Worm (Caenorhabditis elegans) whole organism, L2 larva: ENCODE results near the gene Y57A10C.9.
"Not testable (repeated sequence)": the region's sequence is repeated elsewhere in the genome, so short reads cannot be mapped to it uniquely, and the experiment has no call there.

Experiments used
- R02D3.7 ChIP-seq: fragments of 150-350 bp; optimal IDR thresholded peaks from 2 replicates; lab custom pipeline; 2014; ENCODE audit warnings: missing biosample characterization, missing genetic modification characterization
- Y55F3AM.14 ChIP-seq: fragments of 200-800 bp; sonication (Bioruptor generic); optimal IDR thresholded peaks from 2 replicates; lab custom pipeline; 2018; ENCODE audit warnings: mild to moderate bottlenecking, missing genetic modification characterization, missing compliant biosample characterization
- ZK546.5 ChIP-seq: sonication (generic microtip); optimal IDR thresholded peaks from 2 replicates; lab custom pipeline; 2017; ENCODE audit warnings: missing biosample characterization, missing genetic modification characterization
- ama-1 ChIP-seq: fragments of 150-350 bp; optimal IDR thresholded peaks from 2 replicates; lab custom pipeline; 2018; ENCODE audit warnings: inconsistent platforms
- ceh-82 ChIP-seq: fragments of 150-350 bp; optimal IDR thresholded peaks from 2 replicates; lab custom pipeline; 2014; ENCODE audit warnings: missing biosample characterization, missing genetic modification characterization
- crh-2 ChIP-seq: sonication (generic microtip); optimal IDR thresholded peaks from 2 replicates; lab custom pipeline; 2017; ENCODE audit warnings: missing biosample characterization, missing genetic modification characterization
- egl-27 ChIP-seq: sonication (generic microtip); optimal IDR thresholded peaks from 3 replicates; lab custom pipeline; 2017; ENCODE audit warnings: missing biosample characterization, missing genetic modification reagents, missing genetic modification characterization
- elt-1 ChIP-seq: fragments of 150-350 bp; optimal IDR thresholded peaks from 2 replicates; lab custom pipeline; 2014; ENCODE audit warnings: missing biosample characterization, missing genetic modification characterization
- elt-3 ChIP-seq: sonication (generic microtip); optimal IDR thresholded peaks from 2 replicates; lab custom pipeline; 2017; ENCODE audit warnings: missing biosample characterization, missing genetic modification characterization
- fos-1 ChIP-seq: fragments of 150-350 bp; optimal IDR thresholded peaks from 2 replicates; lab custom pipeline; 2014; ENCODE audit warnings: missing biosample characterization, missing genetic modification characterization
- gmeb-1 ChIP-seq: fragments of 150-350 bp; optimal IDR thresholded peaks from 2 replicates; lab custom pipeline; 2014; ENCODE audit warnings: missing biosample characterization, missing genetic modification characterization
- lin-13 ChIP-seq: fragments of 150-350 bp; optimal IDR thresholded peaks from 2 replicates; lab custom pipeline; 2014; ENCODE audit warnings: missing biosample characterization, missing genetic modification reagents, missing genetic modification characterization
- lin-39 ChIP-seq: fragments of 150-350 bp; optimal IDR thresholded peaks from 2 replicates; lab custom pipeline; 2014; ENCODE audit warnings: missing biosample characterization, missing genetic modification reagents, missing genetic modification characterization
- lsy-2 ChIP-seq, 2 experiments: fragments of 150-350 bp in 1 of 2; sonication (generic microtip) in 1 of 2; optimal IDR thresholded peaks; 2 replicates each; lab custom pipeline; 2014 to 2017; ENCODE audit warnings: missing biosample characterization in 2 of 2, missing genetic modification characterization in 2 of 2
- mab-5 ChIP-seq: fragments of 150-350 bp; optimal IDR thresholded peaks from 2 replicates; lab custom pipeline; 2014; ENCODE audit warnings: missing biosample characterization, missing genetic modification characterization
- mbf-1 ChIP-seq: sonication (generic microtip); optimal IDR thresholded peaks from 2 replicates; lab custom pipeline; 2017; ENCODE audit warnings: missing biosample characterization, missing genetic modification characterization
- mdl-1 ChIP-seq, 2 experiments: fragments of 150-350 bp in 1 of 2; sonication (generic microtip) in 1 of 2; optimal IDR thresholded peaks; 2 replicates each; lab custom pipeline; 2017; ENCODE audit warnings: missing biosample characterization in 2 of 2, missing genetic modification characterization in 2 of 2
- nhr-11 ChIP-seq: fragments of 150-350 bp; optimal IDR thresholded peaks from 2 replicates; lab custom pipeline; 2014; ENCODE audit warnings: missing biosample characterization, missing genetic modification characterization
- nhr-129 ChIP-seq: fragments of 150-350 bp; optimal IDR thresholded peaks from 2 replicates; lab custom pipeline; 2014; ENCODE audit warnings: missing biosample characterization, missing genetic modification characterization
- nhr-21 ChIP-seq: fragments of 150-350 bp; optimal IDR thresholded peaks from 2 replicates; lab custom pipeline; 2014; ENCODE audit warnings: missing biosample characterization, missing genetic modification characterization
- nhr-237 ChIP-seq: fragments of 150-350 bp; optimal IDR thresholded peaks from 2 replicates; lab custom pipeline; 2014; ENCODE audit warnings: missing biosample characterization, missing genetic modification characterization
- sma-3 ChIP-seq: sonication (generic microtip); optimal IDR thresholded peaks from 2 replicates; lab custom pipeline; 2016; ENCODE audit warnings: missing genetic modification reagents, missing genetic modification characterization, missing compliant biosample characterization
- sma-9 ChIP-seq, 2 experiments: fragments of 150-350 bp in 1 of 2; sonication (generic microtip) in 1 of 2; optimal IDR thresholded peaks; 2 replicates each; lab custom pipeline; 2014 to 2016; ENCODE audit warnings: missing genetic modification characterization in 2 of 2, mild to moderate bottlenecking in 1 of 2, missing biosample characterization in 1 of 2, missing compliant biosample characterization in 1 of 2, missing genetic modification reagents in 1 of 2, moderate library complexity in 1 of 2
- snpc-4 ChIP-seq: fragments of 150-350 bp; optimal IDR thresholded peaks from 2 replicates; lab custom pipeline; 2014; ENCODE audit warnings: missing biosample characterization, missing genetic modification characterization
- unc-55 ChIP-seq: fragments of 150-350 bp; sonication (generic microtip); optimal IDR thresholded peaks from 3 replicates; lab custom pipeline; 2014; ENCODE audit warnings: missing biosample characterization, missing genetic modification reagents, missing genetic modification characterization
- unc-62 ChIP-seq: fragments of 150-350 bp; optimal IDR thresholded peaks from 2 replicates; lab custom pipeline; 2014; ENCODE audit warnings: missing biosample characterization, missing genetic modification reagents, missing genetic modification characterization
- zag-1 ChIP-seq: fragments of 150-350 bp; optimal IDR thresholded peaks from 2 replicates; lab custom pipeline; 2014; ENCODE audit warnings: missing biosample characterization, missing genetic modification characterization
- ztf-1 ChIP-seq: fragments of 200-800 bp; sonication (Bioruptor generic); conservative IDR thresholded peaks from 2 replicates; pipeline ENCODE4 v1.3.6; 2022; ENCODE audit warnings: missing genetic modification characterization, missing compliant biosample characterization
- ztf-4 ChIP-seq: fragments of 150-350 bp; optimal IDR thresholded peaks from 2 replicates; lab custom pipeline; 2014; ENCODE audit warnings: missing biosample characterization, missing genetic modification characterization

Y57A10C.9 gene

DNA sequence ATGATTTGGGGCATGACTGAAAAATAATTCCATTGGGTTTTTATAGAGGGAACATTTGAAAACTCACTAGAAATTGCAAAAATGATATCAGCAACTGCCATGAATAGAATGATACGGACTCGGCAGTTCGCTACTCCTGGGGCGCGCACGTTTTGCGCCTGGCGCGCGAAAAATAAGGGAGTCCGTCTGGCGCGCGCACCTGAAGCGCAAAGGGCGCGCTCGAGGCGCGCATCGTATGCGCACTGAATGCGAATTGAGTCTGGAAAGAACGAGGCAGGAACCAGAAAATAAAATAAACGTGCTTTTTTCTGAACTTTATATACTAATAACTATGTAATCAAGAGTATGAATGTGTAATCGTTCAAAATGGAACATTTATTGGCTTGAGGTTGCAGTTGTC lies 2.8 kb upstream of the Y57A10C.9 start, which contains the start of gene Y57A10C.10:
Y57A10C.10 (minus strand) TSS at position 101 of the 400 bp plus-strand sequence.
- not testable (repeated sequence) for TF ChIP-seq zag-1 (tag; lab: Kevin White, UChicago); nhr-237; snpc-4 (tag; lab: Kevin White, UChicago)

DNA sequence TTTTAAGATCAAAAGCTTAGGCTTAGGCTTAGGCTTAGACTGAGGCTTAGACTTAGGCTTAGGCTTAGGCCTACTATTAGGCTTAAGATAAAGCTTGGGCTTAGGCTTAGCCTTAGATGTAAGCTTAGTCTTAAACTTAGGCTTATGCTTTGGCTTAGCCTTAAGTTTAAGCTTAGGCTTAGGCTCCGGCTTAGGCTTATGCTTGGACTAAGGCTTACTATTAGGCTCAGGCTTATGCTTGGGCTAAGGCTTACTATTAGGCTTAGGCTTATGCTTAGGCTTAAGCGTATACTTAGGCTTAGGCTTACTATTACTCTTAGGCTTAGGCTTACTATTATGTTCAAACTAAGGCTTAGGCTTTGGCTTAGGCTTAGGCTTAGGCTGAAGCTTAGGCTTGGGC lies 1.6 kb downstream of the Y57A10C.9 start:
- no peak for TF ChIP-seq ZK546.5 (tag; lab: Kevin White, UChicago)
- no peak for TF ChIP-seq sma-9 (GFP tag; optimal IDR thresholded peaks at IDR 0.05; lab: Kevin White, UChicago)
- TF ChIP-seq sma-9 (tag; optimal IDR thresholded peaks at IDR 0.05; lab: Kevin White, UChicago) = no peak
- no peak for TF ChIP-seq elt-3 (tag; lab: Kevin White, UChicago)
- no peak for TF ChIP-seq ztf-1
- TF ChIP-seq mdl-1 (tag; optimal IDR thresholded peaks at IDR 0.05; lab: Kevin White, UChicago) = no peak
- no peak for TF ChIP-seq lin-39 (tag; lab: Kevin White, UChicago)
- no peak for TF ChIP-seq R02D3.7 (tag; lab: Kevin White, UChicago)
- no peak for TF ChIP-seq lsy-2 (tag; optimal IDR thresholded peaks at IDR 0.05; lab: Kevin White, UChicago)
- no peak for TF ChIP-seq lin-13 (GFP tag; lab: Kevin White, UChicago)
- no peak for TF ChIP-seq ama-1 (lab: Kevin White, UChicago)
- TF ChIP-seq ztf-4 (tag; lab: Kevin White, UChicago) = no peak
- TF ChIP-seq crh-2 (tag; lab: Kevin White, UChicago) = no peak
- TF ChIP-seq unc-62 (GFP tag; lab: Kevin White, UChicago) = no peak
- no peak for TF ChIP-seq fos-1

DNA sequence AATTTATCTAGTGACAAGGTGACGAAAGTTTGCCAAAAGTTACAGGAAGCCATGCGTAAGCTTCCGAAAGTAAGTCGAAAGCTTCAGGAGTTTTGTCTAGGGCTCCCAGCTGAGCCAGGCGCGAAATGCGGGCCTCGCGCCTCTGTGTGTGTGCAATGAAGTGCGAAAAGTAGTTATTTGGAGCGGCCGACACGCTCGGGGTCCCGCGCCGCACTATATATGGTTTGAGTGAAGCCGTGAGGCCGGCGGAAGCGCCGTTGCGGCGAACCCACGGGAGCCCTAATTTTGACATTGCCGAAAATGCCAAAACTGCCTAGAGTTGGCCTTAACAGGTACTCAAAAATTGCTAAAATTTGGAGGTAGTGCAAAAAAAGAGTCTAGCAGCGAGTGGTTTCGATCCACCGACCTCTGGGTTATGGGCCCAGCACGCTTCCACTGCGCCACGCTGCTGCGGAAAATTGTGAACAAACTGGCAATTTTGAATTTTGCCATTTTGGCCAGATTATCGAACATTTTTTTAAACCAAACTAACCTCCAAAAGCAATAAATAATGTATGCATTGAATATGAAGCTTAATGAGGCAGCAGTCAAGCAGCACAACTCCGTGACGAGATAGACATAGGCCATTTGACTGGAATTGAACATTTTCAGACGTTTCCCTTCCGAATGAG lies 3.0 kb downstream of the Y57A10C.9 start:
- TF ChIP-seq elt-1 (tag; lab: Kevin White, UChicago) (no peak), ceh-82 (tag; lab: Kevin White, UChicago) (no peak), ZK546.5 (tag; lab: Kevin White, UChicago) (no peak), unc-62 (GFP tag; lab: Kevin White, UChicago) (no peak), Y55F3AM.14 (no peak), mab-5 (no peak), lsy-2 (tag; optimal IDR thresholded peaks at IDR 0.05; lab: Kevin White, UChicago) (no peak), ama-1 (lab: Kevin White, UChicago) (no peak), ztf-1 (no peak), crh-2 (tag; lab: Kevin White, UChicago) (no peak), egl-27 (no peak), unc-55 (GFP tag; lab: Kevin White, UChicago) (no peak), sma-9 (GFP tag; optimal IDR thresholded peaks at IDR 0.05; lab: Kevin White, UChicago) (no peak), sma-9 (tag; optimal IDR thresholded peaks at IDR 0.05; lab: Kevin White, UChicago) (no peak)

DNA sequence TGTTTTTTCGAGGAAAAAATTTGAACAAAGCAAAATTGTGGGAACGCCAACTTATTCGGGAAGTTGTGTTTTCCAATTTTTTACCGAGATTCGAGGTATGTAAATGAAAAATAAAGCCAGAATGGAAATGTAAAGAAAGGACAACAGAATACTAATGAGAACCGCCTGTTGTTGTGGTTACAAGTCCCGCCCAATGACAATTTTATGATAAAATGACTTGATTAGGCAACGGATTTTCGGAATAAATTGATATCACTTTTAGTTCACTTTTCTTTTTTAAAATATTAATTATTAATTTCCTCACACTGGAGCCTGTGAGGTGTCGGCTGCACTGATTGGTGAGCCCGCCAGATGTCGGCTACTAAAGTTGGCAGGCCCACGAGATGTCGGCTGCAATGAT lies 6.0 kb downstream of the Y57A10C.9 start, which contains the start of gene dct-12:
dct-12 (minus strand) TSS at position 101 of the 400 bp plus-strand sequence.
- TF ChIP-seq lin-13 (GFP tag; lab: Kevin White, UChicago) = no peak

DNA sequence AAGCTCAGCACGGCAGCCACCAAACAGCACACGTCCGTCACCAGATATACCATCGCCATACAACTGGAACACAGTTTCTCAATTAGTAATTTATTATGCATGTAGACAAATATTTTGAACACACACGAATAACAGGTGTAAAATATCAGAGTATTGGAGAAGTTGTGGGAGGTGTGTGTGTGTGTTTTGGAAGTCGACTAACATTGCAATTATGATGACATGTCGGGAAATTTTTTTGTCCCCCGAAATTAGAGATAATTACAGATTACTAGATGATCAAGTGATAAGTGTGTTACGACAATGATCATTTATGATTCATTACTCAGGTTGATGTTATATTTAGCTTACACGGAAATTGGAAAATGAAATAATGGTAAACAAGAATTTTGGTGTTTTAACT lies 8.6 kb downstream of the Y57A10C.9 start, which contains the start of gene Y57A10C.8:
Y57A10C.8 (minus strand) TSS at position 101 of the 400 bp plus-strand sequence.
- no peak for TF ChIP-seq snpc-4 (tag; lab: Kevin White, UChicago)
- no peak for TF ChIP-seq R02D3.7 (tag; lab: Kevin White, UChicago)
- TF ChIP-seq unc-55 (GFP tag; lab: Kevin White, UChicago) = no peak
- TF ChIP-seq nhr-11 (tag; lab: Kevin White, UChicago) = no peak
- no peak for TF ChIP-seq nhr-129 (tag; lab: Kevin White, UChicago)
- TF ChIP-seq nhr-21 (tag; lab: Kevin White, UChicago) = no peak

DNA sequence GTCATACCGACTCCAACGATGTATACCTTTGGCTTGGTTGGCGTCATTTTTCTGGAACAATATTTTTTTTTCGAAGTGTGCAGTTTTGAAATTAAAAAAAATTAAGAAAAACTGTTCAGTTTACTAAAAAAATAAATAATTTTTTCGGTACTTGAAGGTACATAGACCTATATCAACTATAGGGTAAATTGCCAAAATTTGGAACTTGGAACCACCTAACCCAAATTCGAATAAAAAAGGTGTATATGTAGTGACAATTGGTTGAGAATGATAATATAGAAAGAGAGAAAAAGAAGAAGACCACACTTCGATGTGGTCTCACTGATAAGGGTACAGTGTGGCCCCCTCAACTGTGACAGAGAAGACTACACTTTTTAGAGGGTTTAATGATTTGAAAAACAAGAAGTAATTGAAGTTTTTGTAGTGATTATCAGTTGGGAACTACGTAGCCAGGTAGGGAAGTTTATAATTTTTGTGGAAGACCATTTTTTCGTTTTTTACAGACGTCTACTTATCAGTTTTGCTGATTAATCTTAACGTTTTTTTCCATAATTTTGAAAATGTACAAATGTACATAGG lies 12.6 kb downstream of the Y57A10C.9 start, which contains the start of gene daf-22:
daf-22 (minus strand) TSS at position 51 of the 579 bp plus-strand sequence.
- TF ChIP-seq crh-2 (tag; lab: Kevin White, UChicago) = peak; percentile 59
- TF ChIP-seq sma-3 = peak; percentile 28
- no peak for TF ChIP-seq elt-3 (tag; lab: Kevin White, UChicago)
- peak; percentile 37 for TF ChIP-seq gmeb-1 (tag; lab: Kevin White, UChicago)
- TF ChIP-seq sma-9 (GFP tag; optimal IDR thresholded peaks at IDR 0.05; lab: Kevin White, UChicago) = peak; percentile 57
- TF ChIP-seq sma-9 (tag; optimal IDR thresholded peaks at IDR 0.05; lab: Kevin White, UChicago) = no peak
- TF ChIP-seq mbf-1 (tag; lab: Kevin White, UChicago) = no peak
- TF ChIP-seq lin-39 (tag; lab: Kevin White, UChicago) = no peak
- TF ChIP-seq fos-1 = peak; percentile 65
